Worm (Caenorhabditis elegans) whole organism, early embryonic: ENCODE measurements around the gene R160.6.

Experiments used
- B0310.2 ChIP-seq: sonication (generic microtip); optimal IDR thresholded peaks from 2 replicates; lab custom pipeline; 2016; ENCODE audit warnings: mild to moderate bottlenecking, missing genetic modification characterization, missing compliant biosample characterization
- F13C5.2 ChIP-seq: sonication (generic microtip); optimal IDR thresholded peaks from 2 replicates; lab custom pipeline; 2017; ENCODE audit warnings: mild to moderate bottlenecking, missing genetic modification characterization, inconsistent platforms, missing compliant biosample characterization
- aly-1 ChIP-seq: sonication (generic microtip); optimal IDR thresholded peaks from 2 replicates; lab custom pipeline; 2016; ENCODE audit warnings: missing genetic modification characterization, missing compliant biosample characterization
- ama-1 ChIP-seq: fragments of 150-350 bp; optimal IDR thresholded peaks from 2 replicates; lab custom pipeline; 2014
- ceh-36 ChIP-seq: sonication (generic microtip); optimal IDR thresholded peaks from 2 replicates; lab custom pipeline; 2016; ENCODE audit warnings: missing genetic modification characterization, inconsistent platforms, missing compliant biosample characterization
- ets-7 ChIP-seq: sonication (generic microtip); optimal IDR thresholded peaks from 2 replicates; lab custom pipeline; 2016; ENCODE audit warnings: missing genotype, missing genetic modification characterization, missing compliant biosample characterization
- flt-1 ChIP-seq: fragments of 200-800 bp; sonication (Bioruptor generic); IDR thresholded peaks from 2 replicates; pipeline ENCODE4 v1.3.6; 2022; ENCODE audit warnings: missing genetic modification characterization, missing compliant biosample characterization
- hmbx-1 ChIP-seq: sonication (generic microtip); optimal IDR thresholded peaks from 2 replicates; lab custom pipeline; 2016; ENCODE audit warnings: mild to moderate bottlenecking, missing genetic modification characterization, missing compliant biosample characterization
- hnd-1 ChIP-seq: sonication (generic microtip); optimal IDR thresholded peaks from 2 replicates; lab custom pipeline; 2016; ENCODE audit warnings: missing genetic modification characterization, missing compliant biosample characterization
- pes-1 ChIP-seq: fragments of 200-800 bp; sonication (Bioruptor generic); IDR thresholded peaks from 2 replicates; pipeline ENCODE4 v1.3.6; 2022; ENCODE audit warnings: missing genetic modification reagents, missing genetic modification characterization, missing compliant biosample characterization
- sea-1 ChIP-seq: fragments of 200-800 bp; sonication (Bioruptor generic); conservative IDR thresholded peaks from 2 replicates; pipeline ENCODE4 v1.3.6; 2022; ENCODE audit warnings: missing genetic modification characterization, missing compliant biosample characterization
- tbx-11 ChIP-seq: fragments of 200-800 bp; sonication (Bioruptor generic); IDR thresholded peaks from 2 replicates; pipeline ENCODE4 v1.3.6; 2022; ENCODE audit warnings: missing genetic modification characterization, missing compliant biosample characterization
- tbx-37 ChIP-seq: fragments of 200-800 bp; sonication (Bioruptor generic); conservative IDR thresholded peaks from 2 replicates; pipeline ENCODE4 v1.3.6; 2022; ENCODE audit warnings: missing genetic modification reagents, missing genetic modification characterization, missing compliant biosample characterization
- tra-4 ChIP-seq: sonication (generic microtip); optimal IDR thresholded peaks from 2 replicates; lab custom pipeline; 2017; ENCODE audit warnings: missing genetic modification characterization, missing compliant biosample characterization

DNA sequence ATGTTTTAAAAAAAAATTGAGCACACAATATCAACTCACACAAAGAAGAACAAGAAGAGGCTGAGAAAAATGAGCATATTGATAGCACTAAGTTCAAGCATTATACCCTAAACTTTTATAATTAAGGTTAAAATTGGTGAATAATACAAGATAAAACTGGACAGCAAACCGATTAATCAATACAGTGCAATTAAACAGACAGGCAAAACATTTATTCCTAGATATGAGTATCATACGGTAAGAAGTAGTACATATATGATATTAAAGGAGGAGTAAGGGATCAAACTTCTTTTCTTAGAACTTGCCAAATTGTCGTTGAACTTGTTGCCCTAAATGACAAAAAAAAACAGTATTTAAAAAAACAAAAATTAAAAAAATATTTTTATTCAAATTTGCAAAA is 1.0 kb downstream of the R160.6 start, which contains the start of gene R160.14:
- TF ChIP-seq ama-1 (lab: Kevin White, UChicago) = no peak
- no peak for TF ChIP-seq F13C5.2 (tag; lab: Kevin White, UChicago)
- TF ChIP-seq tbx-11 = no peak
- no peak for TF ChIP-seq ets-7 (tag; lab: Kevin White, UChicago)
- no peak for TF ChIP-seq flt-1 (GFP tag; lab: Robert Waterston, UW)
- no peak for TF ChIP-seq hnd-1
- TF ChIP-seq pes-1 (GFP tag; lab: Robert Waterston, UW) = no peak
- TF ChIP-seq B0310.2 (tag; lab: Kevin White, UChicago) = no peak
- TF ChIP-seq hmbx-1 = no peak
- TF ChIP-seq tra-4 (tag; lab: Kevin White, UChicago) = no peak
- no peak for TF ChIP-seq sea-1 (GFP tag; lab: Robert Waterston, UW)
- TF ChIP-seq tbx-37 (GFP tag; lab: Robert Waterston, UW) = no peak
- TF ChIP-seq ceh-36 (tag; lab: Kevin White, UChicago) = no peak
- TF ChIP-seq aly-1 (tag; lab: Kevin White, UChicago) = no peak
